Worm (Caenorhabditis elegans): ENCODE data around the gene gid-7.

DNA sequence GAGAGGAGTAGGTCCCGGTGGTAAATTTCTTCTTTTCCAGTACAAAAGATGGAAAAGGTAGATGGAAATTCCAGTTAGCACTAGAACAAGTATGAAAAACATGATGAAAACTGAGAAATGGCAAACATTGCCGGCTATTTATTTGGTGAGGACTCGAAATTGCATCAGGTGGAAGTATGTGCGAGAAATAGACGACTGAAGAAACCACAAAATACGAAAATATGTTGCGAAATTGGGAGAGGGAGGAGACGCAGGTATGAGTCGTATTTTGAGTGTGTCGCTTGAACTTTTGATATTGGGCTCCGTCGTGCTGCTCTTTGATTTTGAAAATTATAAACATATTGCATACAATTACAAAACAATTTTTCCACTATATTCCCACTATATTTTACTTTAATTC, 46.5 kb upstream of the gid-7 start, which contains the start of gene cyp-33C8:
- TF ChIP-seq unc-62 (GFP tag; optimal IDR thresholded peaks at IDR 0.05) (no peak), mab-5 (tag; optimal IDR thresholded peaks at IDR 0.05) (no peak), unc-39 (tag; optimal IDR thresholded peaks at IDR 0.05) (no peak), elt-1 (tag; optimal IDR thresholded peaks at IDR 0.05; ENCODE audit: borderline replicate concordance, insufficient read depth) (no peak), pha-4 (tag; optimal IDR thresholded peaks at IDR 0.05) (no peak), nhr-12 (tag; optimal IDR thresholded peaks at IDR 0.05) (no peak), elt-3 (tag; optimal IDR thresholded peaks at IDR 0.05) (no peak), sptf-1 (tag; optimal IDR thresholded peaks at IDR 0.05) (no peak), hlh-1 (tag; optimal IDR thresholded peaks at IDR 0.05) (no peak), bed-3 (GFP tag; optimal IDR thresholded peaks at IDR 0.05) (no peak), lin-13 (tag; optimal IDR thresholded peaks at IDR 0.05) (no peak), snpc-4 (tag; optimal IDR thresholded peaks at IDR 0.05) (no peak), flh-1 (GFP tag; optimal IDR thresholded peaks at IDR 0.05) (no peak), lsy-2 (tag; optimal IDR thresholded peaks at IDR 0.05) (no peak)

Data from whole organism, mixed stage, embryonic.